Worm (Caenorhabditis elegans) whole organism, mixed stage, embryonic: Measurements from ENCODE around the gene tcer-1.
"Not testable (repeated sequence)": the region's sequence is repeated elsewhere in the genome, so short reads cannot be mapped to it uniquely, and the experiment has no call there.

Source experiments
- ceh-83 ChIP-seq: fragments of 200-800 bp; sonication (Bioruptor generic); optimal IDR thresholded peaks from 2 replicates; lab custom pipeline; 2018; ENCODE audit warnings: mild to moderate bottlenecking, missing genetic modification characterization, missing compliant biosample characterization
- drap-1 ChIP-seq: fragments of 200-800 bp; sonication (Bioruptor generic); optimal IDR thresholded peaks from 3 replicates; lab custom pipeline; 2018; ENCODE audit warnings: mild to moderate bottlenecking, missing genetic modification characterization, missing compliant biosample characterization
- elt-1 ChIP-seq: sonication (generic microtip); optimal IDR thresholded peaks from 2 replicates; lab custom pipeline; 2017; ENCODE audit warnings: missing genetic modification characterization, mild to moderate bottlenecking, missing compliant biosample characterization, antibody characterized with exemption, moderate library complexity, borderline replicate concordance; ENCODE audit not compliant: insufficient read depth
- pha-4 ChIP-seq: fragments of 150-350 bp; optimal IDR thresholded peaks from 2 replicates; lab custom pipeline; 2018; ENCODE audit warnings: missing biosample characterization, missing genetic modification reagents, missing genetic modification characterization
- snpc-4 ChIP-seq: fragments of 150-350 bp; optimal IDR thresholded peaks from 2 replicates; lab custom pipeline; 2014; ENCODE audit warnings: missing biosample characterization, missing genetic modification characterization
- tbx-8 ChIP-seq: fragments of 200-800 bp; sonication (Bioruptor generic); optimal IDR thresholded peaks from 2 replicates; lab custom pipeline; 2018; ENCODE audit warnings: mild to moderate bottlenecking, missing genetic modification characterization, moderate library complexity, missing compliant biosample characterization
- unc-39 ChIP-seq: fragments of 150-350 bp; optimal IDR thresholded peaks from 2 replicates; lab custom pipeline; 2014; ENCODE audit warnings: missing biosample characterization, missing genetic modification characterization

ce11 chrII:7001405-7001804, 48.5 kb downstream of the tcer-1 start:
- not testable (repeated sequence) for TF ChIP-seq snpc-4 (tag; lab: Kevin White, UChicago); elt-1; pha-4 (tag; lab: Kevin White, UChicago); unc-39
- TF ChIP-seq ceh-83 (GFP tag; lab: Kevin White, UChicago) (peak; percentile 92), drap-1 (GFP tag; lab: Kevin White, UChicago) (peak; percentile 90), tbx-8 (GFP tag; lab: Kevin White, UChicago) (peak; percentile 70)
